Worm (Caenorhabditis elegans) whole organism, late embryonic: Measurements from ENCODE around the gene C28H8.2.

Experiments used
- C38D4.7 ChIP-seq: fragments of 200-800 bp; sonication (Bioruptor generic); optimal IDR thresholded peaks from 2 replicates; lab custom pipeline; 2018; ENCODE audit warnings: mild to moderate bottlenecking, missing genetic modification characterization, moderate library complexity, missing compliant biosample characterization
- T23F11.4 ChIP-seq: fragments of 200-800 bp; sonication (Bioruptor generic); optimal IDR thresholded peaks from 2 replicates; lab custom pipeline; 2018; ENCODE audit warnings: mild to moderate bottlenecking, missing genetic modification characterization, missing compliant biosample characterization
- ahr-1 ChIP-seq: sonication (generic microtip); optimal IDR thresholded peaks from 2 replicates; lab custom pipeline; 2016; ENCODE audit warnings: missing genetic modification characterization, missing compliant biosample characterization
- ama-1 ChIP-seq: fragments of 150-350 bp; optimal IDR thresholded peaks from 2 replicates; lab custom pipeline; 2014
- ceh-19 ChIP-seq: fragments of 200-800 bp; sonication (Bioruptor generic); optimal IDR thresholded peaks from 2 replicates; lab custom pipeline; 2018; ENCODE audit warnings: mild to moderate bottlenecking, missing genetic modification characterization, missing compliant biosample characterization
- ceh-2 ChIP-seq: sonication (generic microtip); optimal IDR thresholded peaks from 2 replicates; lab custom pipeline; 2016; ENCODE audit warnings: missing genotype, missing genetic modification characterization, missing compliant biosample characterization
- ceh-24 ChIP-seq: sonication (generic microtip); optimal IDR thresholded peaks from 2 replicates; lab custom pipeline; 2016; ENCODE audit warnings: mild to moderate bottlenecking, missing genetic modification characterization, missing compliant biosample characterization
- ceh-31 ChIP-seq: sonication (generic microtip); optimal IDR thresholded peaks from 2 replicates; lab custom pipeline; 2016; ENCODE audit warnings: missing genetic modification characterization, missing compliant biosample characterization
- ceh-34 ChIP-seq: sonication (generic microtip); optimal IDR thresholded peaks from 2 replicates; lab custom pipeline; 2016; ENCODE audit warnings: mild to moderate bottlenecking, missing genetic modification characterization, missing compliant biosample characterization
- ceh-45 ChIP-seq: fragments of 200-800 bp; sonication (Bioruptor generic); IDR thresholded peaks from 2 replicates; pipeline ENCODE4 v1.3.6; 2022; ENCODE audit warnings: missing genetic modification reagents, missing genetic modification characterization, missing compliant biosample characterization
- ceh-48 ChIP-seq: sonication (generic microtip); optimal IDR thresholded peaks from 2 replicates; lab custom pipeline; 2016; ENCODE audit warnings: missing genetic modification characterization, inconsistent platforms, missing compliant biosample characterization
- elt-2 ChIP-seq: sonication (generic microtip); optimal IDR thresholded peaks from 2 replicates; lab custom pipeline; 2016; ENCODE audit warnings: missing genetic modification reagents, missing genetic modification characterization, missing compliant biosample characterization
- ets-4 ChIP-seq: sonication (generic microtip); optimal IDR thresholded peaks from 2 replicates; lab custom pipeline; 2016; ENCODE audit warnings: missing genetic modification characterization, missing compliant biosample characterization
- fkh-6 ChIP-seq: sonication (generic microtip); optimal IDR thresholded peaks from 2 replicates; lab custom pipeline; 2016; ENCODE audit warnings: missing genetic modification characterization, missing compliant biosample characterization
- hlh-13 ChIP-seq: fragments of 200-800 bp; sonication (Bioruptor generic); optimal IDR thresholded peaks from 2 replicates; lab custom pipeline; 2018; ENCODE audit warnings: mild to moderate bottlenecking, missing genetic modification characterization, missing compliant biosample characterization
- hlh-30 ChIP-seq: sonication (generic microtip); optimal IDR thresholded peaks from 2 replicates; lab custom pipeline; 2017; ENCODE audit warnings: antibody characterized with exemption, missing genetic modification characterization, missing compliant biosample characterization; ENCODE audit not compliant: insufficient read depth
- hlh-8 ChIP-seq: sonication (generic microtip); optimal IDR thresholded peaks from 2 replicates; lab custom pipeline; 2016; ENCODE audit warnings: missing genotype, missing genetic modification characterization, missing compliant biosample characterization
- nfya-1 ChIP-seq: sonication (generic microtip); optimal IDR thresholded peaks from 2 replicates; lab custom pipeline; 2017; ENCODE audit warnings: missing genetic modification characterization, mild to moderate bottlenecking, missing compliant biosample characterization, antibody characterized with exemption, moderate library complexity
- nhr-232 ChIP-seq: sonication (generic microtip); optimal IDR thresholded peaks from 2 replicates; lab custom pipeline; 2016; ENCODE audit warnings: missing genetic modification characterization, missing compliant biosample characterization
- odd-2 ChIP-seq: sonication (generic microtip); optimal IDR thresholded peaks from 2 replicates; lab custom pipeline; 2017; ENCODE audit warnings: antibody characterized with exemption, mild to moderate bottlenecking, missing genetic modification characterization, missing compliant biosample characterization
- pag-3 ChIP-seq: sonication (generic microtip); optimal IDR thresholded peaks from 2 replicates; lab custom pipeline; 2016; ENCODE audit warnings: missing compliant biosample characterization, missing genetic modification characterization, borderline replicate concordance
- pha-2 ChIP-seq: sonication (generic microtip); optimal IDR thresholded peaks from 2 replicates; lab custom pipeline; 2017; ENCODE audit warnings: mild to moderate bottlenecking, missing genetic modification characterization, missing compliant biosample characterization
- pha-4 ChIP-seq: fragments of 150-350 bp; optimal IDR thresholded peaks from 2 replicates; lab custom pipeline; 2018; ENCODE audit warnings: missing biosample characterization, missing genetic modification reagents, missing genetic modification characterization
- pros-1 ChIP-seq: fragments of 150-350 bp; optimal IDR thresholded peaks from 2 replicates; lab custom pipeline; 2014; ENCODE audit warnings: missing biosample characterization, missing genetic modification reagents, missing genetic modification characterization
- sox-4 ChIP-seq: sonication (generic microtip); optimal IDR thresholded peaks from 2 replicates; lab custom pipeline; 2017; ENCODE audit warnings: mild to moderate bottlenecking, missing genetic modification characterization, inconsistent platforms, missing compliant biosample characterization
- syd-9 ChIP-seq: sonication (generic microtip); optimal IDR thresholded peaks from 2 replicates; lab custom pipeline; 2016; ENCODE audit warnings: mild to moderate bottlenecking, missing genetic modification characterization, moderate library complexity, missing compliant biosample characterization
- unc-3 ChIP-seq, 2 experiments: fragments of 200-800 bp in 1 of 2; sonication (Bioruptor generic) in 1 of 2; sonication (generic microtip) in 1 of 2; conservative IDR thresholded peaks in 1 of 2; optimal IDR thresholded peaks in 1 of 2; 2 replicates each; pipeline versions ENCODE4 v1.3.6 to Lab custom; 2016 to 2022; ENCODE audit warnings: missing compliant biosample characterization in 2 of 2, missing genetic modification characterization in 2 of 2, missing genetic modification reagents in 1 of 2
- unc-55 ChIP-seq: sonication (generic microtip); optimal IDR thresholded peaks from 2 replicates; lab custom pipeline; 2017; ENCODE audit warnings: missing biosample characterization, missing genetic modification reagents, missing genetic modification characterization
- ztf-16 ChIP-seq: sonication (generic microtip); optimal IDR thresholded peaks from 2 replicates; lab custom pipeline; 2017; ENCODE audit warnings: missing genetic modification characterization, missing compliant biosample characterization

Gene C28H8.2

DNA sequence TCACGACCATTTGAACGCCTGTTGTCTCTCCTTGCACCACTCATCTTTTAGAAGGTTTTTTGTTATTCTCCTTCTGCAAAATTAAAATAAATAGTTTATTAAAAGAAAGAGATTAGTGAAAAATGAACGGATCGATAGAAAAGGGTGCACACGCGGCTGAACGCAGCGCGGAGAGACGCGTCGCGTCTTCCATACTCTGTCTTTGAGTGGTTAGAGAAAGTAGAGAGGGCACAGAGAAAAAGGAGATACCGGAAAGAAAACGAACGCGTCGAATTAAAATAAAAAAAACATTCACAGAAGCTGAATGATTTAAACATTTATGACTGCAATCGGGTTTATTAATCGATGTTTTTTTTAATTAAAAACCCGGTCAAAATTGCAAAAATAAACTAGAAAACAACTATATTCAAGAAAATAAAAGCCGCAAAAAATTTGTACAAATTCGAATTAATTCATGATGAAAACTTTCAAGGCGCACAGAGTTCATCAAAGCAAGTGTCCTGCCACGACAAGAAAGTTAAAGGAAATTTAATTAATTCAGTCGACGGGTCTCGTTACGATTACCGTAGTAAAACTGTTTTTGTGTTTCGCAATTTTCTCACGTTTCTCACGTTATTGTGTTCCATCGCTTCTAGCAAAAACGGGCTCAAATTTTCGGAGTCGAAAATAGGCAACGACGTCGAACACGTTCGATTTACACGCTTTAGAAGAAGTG is 38.2 kb downstream of the C28H8.2 start, which contains the start of the genes nono-1 and nop-1:
TSS of gene nono-1 (minus strand) at position 75 of the 715 bp plus-strand sequence.
TSS of gene nop-1 (plus strand) at position 551 of the 715 bp plus-strand sequence.
- TF ChIP-seq ceh-34 (peak; percentile 12), pha-4 (tag; lab: Kevin White, UChicago) (no peak), hlh-13 (GFP tag; lab: Kevin White, UChicago) (no peak), ets-4 (peak; percentile 59), unc-55 (no peak), pag-3 (tag; lab: Kevin White, UChicago) (no peak), syd-9 (tag; lab: Kevin White, UChicago) (no peak), sox-4 (tag; lab: Kevin White, UChicago) (no peak), ztf-16 (tag; lab: Kevin White, UChicago) (no peak), ama-1 (lab: Kevin White, UChicago) (no peak), ahr-1 (tag; lab: Kevin White, UChicago) (no peak), fkh-6 (tag; lab: Kevin White, UChicago) (no peak), ceh-31 (tag; lab: Kevin White, UChicago) (peak; percentile 40), ceh-2 (no peak), T23F11.4 (GFP tag; lab: Kevin White, UChicago) (no peak), nhr-232 (tag; lab: Kevin White, UChicago) (no peak), ceh-48 (tag; lab: Kevin White, UChicago) (peak; percentile 49), nfya-1 (tag; lab: Kevin White, UChicago) (peak; percentile 65)

DNA sequence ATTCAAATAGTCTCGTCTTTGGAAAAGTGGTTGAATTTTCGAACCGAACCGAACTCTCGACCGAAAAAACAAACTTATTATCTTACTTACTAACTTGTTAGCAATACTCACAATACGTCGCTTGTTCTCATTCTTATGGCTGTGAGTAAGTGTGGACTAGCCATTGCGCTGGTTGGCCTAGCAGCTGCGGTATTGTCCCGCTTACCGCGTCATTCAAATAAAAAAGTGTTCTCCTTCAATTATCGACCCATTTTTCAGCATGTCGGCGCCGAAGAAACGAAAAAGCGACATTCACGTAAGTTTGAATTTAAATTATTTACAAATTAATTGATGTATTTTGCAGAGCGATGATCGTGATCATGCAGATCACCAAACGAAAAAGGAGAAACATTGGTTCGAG is 38.9 kb downstream of the C28H8.2 start:
- TF ChIP-seq ets-4 (peak; percentile 79), ceh-31 (tag; lab: Kevin White, UChicago) (peak; percentile 14), pha-2 (no peak)

DNA sequence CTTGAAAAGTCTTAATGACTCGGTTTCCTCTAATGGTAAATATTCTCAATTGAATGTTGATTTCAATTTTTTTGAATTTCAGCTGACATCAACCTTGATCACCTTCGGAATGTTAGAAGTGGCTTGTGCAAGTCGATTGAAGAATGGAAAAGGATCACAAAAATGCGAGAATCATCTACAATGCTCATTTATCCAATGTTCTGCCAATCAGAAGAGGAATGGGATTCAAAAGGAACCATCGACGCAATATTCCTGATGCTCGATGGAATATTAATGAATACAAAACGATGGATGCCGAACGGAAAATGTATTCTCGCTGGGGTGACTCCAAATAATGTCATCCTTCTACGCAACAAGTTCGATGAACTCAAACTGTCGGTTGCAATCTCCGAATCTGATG is 41.4 kb downstream of the C28H8.2 start:
- TF ChIP-seq ceh-45 (GFP tag; lab: Robert Waterston, UW), result no peak

DNA sequence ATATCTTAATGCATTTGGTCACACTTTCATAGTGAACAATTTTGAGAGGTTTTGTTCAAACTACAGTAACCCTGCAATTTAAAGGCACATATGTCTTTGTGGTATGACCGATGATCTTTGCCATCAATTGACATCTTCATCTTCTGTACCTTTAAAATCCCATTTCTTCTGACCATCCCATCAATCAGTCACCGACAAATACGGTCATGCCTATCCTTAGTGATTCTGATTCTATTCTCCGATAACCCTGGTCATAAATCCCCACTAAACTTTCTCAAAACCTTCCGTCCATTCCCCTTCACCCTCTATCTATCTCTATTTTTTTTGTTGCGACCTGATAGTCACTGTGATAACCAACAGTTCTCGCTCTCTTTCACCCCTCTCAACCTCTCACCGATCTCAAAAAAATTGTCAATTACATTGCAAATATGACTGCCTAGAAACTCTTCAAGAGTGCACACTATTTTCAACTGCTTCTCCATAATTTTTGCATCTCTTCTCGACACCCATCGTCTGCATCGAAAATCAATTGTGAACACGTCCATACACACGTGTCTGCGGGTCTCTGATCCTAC is 44.0 kb downstream of the C28H8.2 start:
- no peak for TF ChIP-seq unc-55
- TF ChIP-seq pha-4 (tag; lab: Kevin White, UChicago), result no peak
- no peak for TF ChIP-seq ceh-19 (GFP tag; lab: Kevin White, UChicago)
- no peak for TF ChIP-seq nfya-1 (tag; lab: Kevin White, UChicago)
- no peak for TF ChIP-seq pros-1 (tag; lab: Kevin White, UChicago)
- TF ChIP-seq elt-2 (tag; lab: Kevin White, UChicago), result no peak
- no peak for TF ChIP-seq ceh-24 (tag; lab: Kevin White, UChicago)
- TF ChIP-seq unc-3 (GFP tag; conservative IDR thresholded peaks at IDR 0.05; lab: Robert Waterston, UW), result no peak
- TF ChIP-seq unc-3 (tag; optimal IDR thresholded peaks at IDR 0.05; lab: Kevin White, UChicago), result no peak
- TF ChIP-seq, all 69 proteins: peak for 0

DNA sequence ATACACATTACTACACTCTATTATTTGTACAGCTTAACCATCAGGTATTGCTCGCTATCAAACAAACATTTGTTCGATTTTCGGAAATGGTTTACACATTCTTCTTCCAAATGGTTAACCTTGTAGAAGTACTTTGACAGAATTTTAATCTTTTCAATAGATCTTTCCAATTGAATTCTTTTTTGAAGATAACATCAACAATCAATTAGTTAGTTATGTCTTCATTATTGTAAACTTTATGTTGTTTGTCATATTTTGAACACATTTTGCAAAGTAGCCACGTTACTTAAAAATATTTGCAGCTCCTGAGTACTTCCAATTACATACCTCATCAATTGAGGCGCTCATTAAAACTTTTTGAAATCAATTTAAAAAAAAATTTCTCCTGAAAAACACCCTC is 45.2 kb downstream of the C28H8.2 start:
- TF ChIP-seq elt-2 (tag; lab: Kevin White, UChicago) (no peak), fkh-6 (tag; lab: Kevin White, UChicago) (no peak), hlh-30 (no peak), hlh-8 (no peak), odd-2 (tag; lab: Kevin White, UChicago) (no peak), T23F11.4 (GFP tag; lab: Kevin White, UChicago) (no peak), pha-4 (tag; lab: Kevin White, UChicago) (no peak), C38D4.7 (no peak), ztf-16 (tag; lab: Kevin White, UChicago) (no peak), ahr-1 (tag; lab: Kevin White, UChicago) (no peak)
- TF ChIP-seq, all 69 proteins: peak for 0
